Fruit fly (Drosophila melanogaster): ENCODE measurements around the gene CG11403.

Gene CG11403

DNA sequence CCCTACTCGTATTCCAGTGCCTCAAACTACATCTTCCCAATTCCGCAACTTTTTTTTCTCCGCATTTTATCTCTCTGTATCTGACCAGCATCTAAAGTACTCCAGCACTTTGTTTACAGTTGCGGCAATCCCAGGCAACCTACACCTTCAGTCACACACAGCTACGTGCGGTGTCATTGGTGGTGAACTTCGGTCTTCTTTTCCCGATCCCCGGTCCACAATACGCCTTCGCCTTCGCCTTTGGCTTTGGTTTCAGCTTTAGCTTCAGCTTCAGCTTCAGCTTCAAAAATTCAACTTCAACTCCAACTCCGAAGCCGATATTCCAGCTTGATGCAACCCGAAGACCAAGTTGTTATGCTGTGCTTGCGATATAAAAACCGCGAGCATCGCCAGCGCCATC, 48.7 kb downstream of the CG11403 start, which contains the start of gene CG11380:
Gene CG11380, plus strand, starts transcription at position 301 of the 400 bp plus-strand sequence.
- TF ChIP-seq Dll (optimal IDR thresholded peaks at IDR 0.05) (no peak), psq (optimal IDR thresholded peaks at IDR 0.05) (no peak), CG8478 (optimal IDR thresholded peaks at IDR 0.05) (no peak), usp (GFP tag; optimal IDR thresholded peaks at IDR 0.05) (no peak), pan (optimal IDR thresholded peaks at IDR 0.05) (no peak), EcR (GFP tag; optimal IDR thresholded peaks at IDR 0.05) (no peak)
